Worm (Caenorhabditis elegans): Measurements from ENCODE around the gene C10A4.10.

The C10A4.10 gene

DNA sequence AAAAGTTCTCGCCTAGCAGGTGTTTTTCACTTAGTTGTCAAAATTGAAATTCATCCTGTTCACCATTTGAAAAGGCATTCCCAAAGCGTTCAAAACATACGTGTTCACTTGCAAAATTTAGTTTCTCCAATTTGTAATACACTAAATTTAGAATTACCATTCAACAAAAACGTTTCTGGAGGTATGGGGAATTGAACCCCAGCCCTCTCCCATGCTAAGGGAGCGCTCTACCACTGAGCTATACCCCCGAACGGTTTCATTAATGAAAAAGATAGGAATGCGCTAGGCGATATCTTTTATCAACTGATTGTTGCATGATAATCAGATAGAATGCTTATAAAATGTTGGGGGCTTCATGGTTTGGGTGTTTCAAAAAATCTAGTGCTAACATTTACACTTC, 20.1 kb upstream of the C10A4.10 start (continued):
- TF ChIP-seq ceh-91 (GFP tag; IDR thresholded peaks at IDR 0.05) (no peak), snpc-1.1 (tag; optimal IDR thresholded peaks at IDR 0.05; ENCODE audit: insufficient read depth) (no peak), F22D6.2 (tag; optimal IDR thresholded peaks at IDR 0.05) (no peak), gei-17 (GFP tag; optimal IDR thresholded peaks at IDR 0.05) (no peak), nfya-2 (GFP tag; IDR thresholded peaks at IDR 0.05) (no peak), egrh-3 (GFP tag; IDR thresholded peaks at IDR 0.05) (no peak), unc-130 (GFP tag; optimal IDR thresholded peaks at IDR 0.05) (no peak), pbrm-1 (GFP tag; IDR thresholded peaks at IDR 0.05) (peak; percentile 63), snpc-3.4 (tag; optimal IDR thresholded peaks at IDR 0.05) (peak; percentile 31), mes-4 (tag; optimal IDR thresholded peaks at IDR 0.05) (peak; percentile 31), madf-8 (GFP tag; conservative IDR thresholded peaks at IDR 0.05) (no peak), ztf-6 (GFP tag; IDR thresholded peaks at IDR 0.05) (no peak), sdz-38 (tag; optimal IDR thresholded peaks at IDR 0.05) (no peak), egl-44 (GFP tag; IDR thresholded peaks at IDR 0.05) (no peak), madf-3 (GFP tag; IDR thresholded peaks at IDR 0.05) (0 out of 2 replicates have a peak, but pooled peaks have one; percentile 44), F37B4.10 (GFP tag; IDR thresholded peaks at IDR 0.05) (no peak), snpc-1.3 (tag; optimal IDR thresholded peaks at IDR 0.05; ENCODE audit: insufficient read depth) (peak; percentile 70), sea-2 (GFP tag; IDR thresholded peaks at IDR 0.05) (no peak), akir-1 (GFP tag; optimal IDR thresholded peaks at IDR 0.05) (no peak), ceh-40 (GFP tag; IDR thresholded peaks at IDR 0.05) (no peak), F57A8.1 (GFP tag; optimal IDR thresholded peaks at IDR 0.05) (no peak), rec-8 (tag; optimal IDR thresholded peaks at IDR 0.05) (peak in 1 of 2 experiments; percentile 26), ceh-58 (GFP tag; IDR thresholded peaks at IDR 0.05) (no peak), ccch-3 (GFP tag; optimal IDR thresholded peaks at IDR 0.05) (no peak), tbp1 (GFP tag; optimal IDR thresholded peaks at IDR 0.05) (peak; percentile 87), die-1 (tag; optimal IDR thresholded peaks at IDR 0.05) (peak; percentile 61), dox-1 (GFP tag; IDR thresholded peaks at IDR 0.05) (no peak), fkh-3 (tag; optimal IDR thresholded peaks at IDR 0.05) (no peak), attf-6 (GFP tag; IDR thresholded peaks at IDR 0.05) (no peak), hsf-1 (GFP tag; IDR thresholded peaks at IDR 0.05) (no peak), egl-18 (GFP tag; IDR thresholded peaks at IDR 0.05) (no peak), pha-4 (tag; optimal IDR thresholded peaks at IDR 0.05) (no peak), F39B2.1 (GFP tag; IDR thresholded peaks at IDR 0.05) (no peak), B0261.1 (tag; optimal IDR thresholded peaks at IDR 0.05) (peak; percentile 72), hlh-12 (tag; optimal IDR thresholded peaks at IDR 0.05) (no peak), F55B11.4 (tag; optimal IDR thresholded peaks at IDR 0.05; ENCODE audit: borderline replicate concordance, insufficient read depth) (no peak), K11D2.4 (GFP tag; IDR thresholded peaks at IDR 0.05) (no peak), snpc-4 (GFP tag; optimal IDR thresholded peaks at IDR 0.05) (peak; percentile 48), snpc-4 (tag; optimal IDR thresholded peaks at IDR 0.05) (no peak), nhr-90 (tag; optimal IDR thresholded peaks at IDR 0.05) (no peak), nfyb-1 (GFP tag; IDR thresholded peaks at IDR 0.05) (peak; percentile 55; the same call in 1 of the 2 replicates), nhr-80 (tag; optimal IDR thresholded peaks at IDR 0.05) (no peak)
